Worm (Caenorhabditis elegans) whole organism, L1 larva: ENCODE results near the gene nova-1.
"Not testable (repeated sequence)": the region's sequence is repeated elsewhere in the genome, so short reads cannot be mapped to it uniquely, and the experiment has no call there.

Experiments used
- Y116A8C.19 ChIP-seq: sonication (generic microtip); optimal IDR thresholded peaks from 2 replicates; lab custom pipeline; 2016; ENCODE audit warnings: missing compliant biosample characterization, missing genetic modification characterization, borderline replicate concordance
- ceh-63 ChIP-seq: fragments of 200-800 bp; sonication (Bioruptor generic); optimal IDR thresholded peaks from 2 replicates; lab custom pipeline; 2018; ENCODE audit warnings: mild to moderate bottlenecking, missing genetic modification characterization, missing compliant biosample characterization
- ceh-8 ChIP-seq: fragments of 200-800 bp; sonication (Bioruptor generic); optimal IDR thresholded peaks from 2 replicates; lab custom pipeline; 2018; ENCODE audit warnings: mild to moderate bottlenecking, missing genetic modification characterization, moderate library complexity, missing compliant biosample characterization
- dpl-1 ChIP-seq, 3 experiments: fragments of 150-350 bp in 2 of 3; sonication (generic microtip) in 1 of 3; optimal IDR thresholded peaks; 2 replicates each; lab custom pipeline; 2014 to 2017; ENCODE audit warnings: missing biosample characterization in 3 of 3, missing genetic modification characterization in 3 of 3, missing genetic modification reagents in 3 of 3
- efl-1 ChIP-seq, 4 experiments: fragments of 150-350 bp; optimal IDR thresholded peaks in 3 of 4; peaks in 1 of 4; 1 replicate in 1 of 4; 2 replicates in 3 of 4; lab custom pipeline; 2014; ENCODE audit warnings: missing biosample characterization in 2 of 4, missing genetic modification characterization in 2 of 4, missing genetic modification reagents in 2 of 4
- efl-3 ChIP-seq: fragments of 200-800 bp; sonication (Bioruptor generic); optimal IDR thresholded peaks from 2 replicates; lab custom pipeline; 2018; ENCODE audit warnings: mild to moderate bottlenecking, missing genetic modification characterization, missing compliant biosample characterization
- egl-13 ChIP-seq: sonication (generic microtip); optimal IDR thresholded peaks from 2 replicates; lab custom pipeline; 2016; ENCODE audit warnings: missing genotype, missing genetic modification reagents, missing genetic modification characterization, missing compliant biosample characterization
- egl-27 ChIP-seq, 2 experiments: fragments of 150-350 bp in 1 of 2; sonication (generic microtip); optimal IDR thresholded peaks; 3 replicates each; lab custom pipeline; 2017 to 2018; ENCODE audit warnings: missing biosample characterization in 2 of 2, missing genetic modification characterization in 2 of 2, missing genetic modification reagents in 2 of 2
- ets-5 ChIP-seq: fragments of 200-800 bp; sonication (Bioruptor generic); IDR thresholded peaks from 2 replicates; pipeline ENCODE4 v1.3.6; 2022; ENCODE audit warnings: missing genetic modification characterization, missing compliant biosample characterization
- fkh-4 ChIP-seq: sonication (generic microtip); optimal IDR thresholded peaks from 2 replicates; lab custom pipeline; 2016; ENCODE audit warnings: missing compliant biosample characterization, missing genetic modification characterization, borderline replicate concordance
- fos-1 ChIP-seq: fragments of 150-350 bp; optimal IDR thresholded peaks from 2 replicates; lab custom pipeline; 2014; ENCODE audit warnings: missing biosample characterization, missing genetic modification characterization
- hlh-4 ChIP-seq: sonication (generic microtip); optimal IDR thresholded peaks from 2 replicates; lab custom pipeline; 2016; ENCODE audit warnings: mild to moderate bottlenecking, missing genetic modification characterization, missing compliant biosample characterization
- hpl-2 ChIP-seq: fragments of 150-350 bp; optimal IDR thresholded peaks from 2 replicates; lab custom pipeline; 2014; ENCODE audit warnings: missing biosample characterization, missing genetic modification reagents, missing genetic modification characterization
- irx-1 ChIP-seq: sonication (generic microtip); optimal IDR thresholded peaks from 2 replicates; lab custom pipeline; 2016; ENCODE audit warnings: missing genetic modification characterization, missing compliant biosample characterization
- lin-15B ChIP-seq: fragments of 150-350 bp; sonication (generic microtip); optimal IDR thresholded peaks from 3 replicates; lab custom pipeline; 2014; ENCODE audit warnings: missing biosample characterization, missing genetic modification characterization
- lin-35 ChIP-seq, 2 experiments: fragments of 150-350 bp; optimal IDR thresholded peaks; 2 replicates each; lab custom pipeline; 2014; ENCODE audit warnings: missing biosample characterization in 2 of 2, missing genetic modification characterization in 2 of 2, missing genetic modification reagents in 2 of 2
- lin-39 ChIP-seq: fragments of 150-350 bp; optimal IDR thresholded peaks from 2 replicates; lab custom pipeline; 2014; ENCODE audit warnings: missing biosample characterization, missing genetic modification reagents, missing genetic modification characterization
- mab-9 ChIP-seq: fragments of 200-800 bp; sonication (Bioruptor generic); IDR thresholded peaks from 2 replicates; pipeline ENCODE4 v1.3.6; 2022; ENCODE audit warnings: missing genetic modification reagents, missing genetic modification characterization, missing compliant biosample characterization
- nhr-28 ChIP-seq: fragments of 150-350 bp; optimal IDR thresholded peaks from 2 replicates; lab custom pipeline; 2014; ENCODE audit warnings: missing biosample characterization, missing genetic modification characterization
- nhr-77 ChIP-seq: fragments of 150-350 bp; optimal IDR thresholded peaks from 2 replicates; lab custom pipeline; 2014; ENCODE audit warnings: missing biosample characterization, missing genetic modification characterization
- pax-3 ChIP-seq: fragments of 200-800 bp; sonication (Bioruptor generic); optimal IDR thresholded peaks from 2 replicates; lab custom pipeline; 2018; ENCODE audit warnings: mild to moderate bottlenecking, missing genetic modification characterization, moderate library complexity, missing compliant biosample characterization
- skn-1 ChIP-seq: fragments of 150-350 bp; optimal IDR thresholded peaks from 2 replicates; lab custom pipeline; 2014; ENCODE audit warnings: missing biosample characterization, missing genetic modification characterization
- snpc-4 ChIP-seq: fragments of 150-350 bp; optimal IDR thresholded peaks from 2 replicates; lab custom pipeline; 2014; ENCODE audit warnings: missing biosample characterization, missing genetic modification characterization
- sup-37 ChIP-seq: fragments of 200-800 bp; sonication (Bioruptor generic); optimal IDR thresholded peaks from 2 replicates; lab custom pipeline; 2018; ENCODE audit warnings: mild to moderate bottlenecking, missing genetic modification characterization, missing compliant biosample characterization
- unc-30 ChIP-seq: sonication (generic microtip); optimal IDR thresholded peaks from 2 replicates; lab custom pipeline; 2017; ENCODE audit warnings: missing biosample characterization, missing genetic modification characterization
- unc-62 ChIP-seq: fragments of 150-350 bp; optimal IDR thresholded peaks from 2 replicates; lab custom pipeline; 2014; ENCODE audit warnings: missing biosample characterization, missing genetic modification reagents, missing genetic modification characterization
- unc-86 ChIP-seq: sonication (generic microtip); optimal IDR thresholded peaks from 2 replicates; lab custom pipeline; 2016; ENCODE audit warnings: missing genetic modification characterization, missing compliant biosample characterization
- xbp-1 ChIP-seq: sonication (generic microtip); optimal IDR thresholded peaks from 2 replicates; lab custom pipeline; 2016; ENCODE audit warnings: missing genetic modification characterization, missing compliant biosample characterization
- zip-4 ChIP-seq: fragments of 200-800 bp; sonication (Bioruptor generic); optimal IDR thresholded peaks from 2 replicates; lab custom pipeline; 2018; ENCODE audit warnings: mild to moderate bottlenecking, missing genetic modification characterization, moderate library complexity, missing compliant biosample characterization
- ztf-11 ChIP-seq, 2 experiments: sonication (generic microtip); optimal IDR thresholded peaks; 2 replicates each; lab custom pipeline; 2016 to 2017; ENCODE audit warnings: missing genetic modification characterization in 2 of 2, missing biosample characterization in 1 of 2, missing compliant biosample characterization in 1 of 2
- ztf-4 ChIP-seq: fragments of 150-350 bp; optimal IDR thresholded peaks from 2 replicates; lab custom pipeline; 2014; ENCODE audit warnings: missing biosample characterization, missing genetic modification characterization

nova-1 gene

DNA sequence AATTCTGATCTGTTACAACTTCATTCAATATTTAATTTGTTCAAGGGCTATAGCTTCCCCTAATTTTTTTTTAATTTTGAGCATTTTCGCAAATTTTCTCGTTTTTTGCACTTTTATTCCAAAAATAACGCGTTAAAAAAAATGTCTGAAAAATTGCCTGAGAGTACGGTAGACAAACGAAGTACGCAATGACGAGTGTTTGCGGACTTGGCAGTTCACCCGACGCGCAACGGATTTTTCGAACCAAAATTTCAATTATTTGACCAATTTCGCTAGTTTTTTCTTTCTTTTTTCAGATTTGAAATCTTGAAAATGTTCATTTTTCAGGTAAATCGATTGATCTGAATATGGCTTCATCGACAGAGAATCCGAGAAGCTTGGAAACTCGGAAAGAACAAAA, 45.4 kb upstream of the nova-1 start, which contains the start of gene fbxa-211:
Gene fbxa-211, plus strand, starts transcription at position 328 of the 400 bp plus-strand sequence.
- no peak for TF ChIP-seq zip-4 (GFP tag; lab: Kevin White, UChicago)
- no peak for TF ChIP-seq irx-1
- TF ChIP-seq snpc-4: no peak
- TF ChIP-seq efl-3 (GFP tag; lab: Kevin White, UChicago): no peak
- TF ChIP-seq fkh-4: no peak
- TF ChIP-seq ceh-8 (GFP tag; lab: Kevin White, UChicago): no peak
- no peak for TF ChIP-seq unc-86 (tag; lab: Kevin White, UChicago)

DNA sequence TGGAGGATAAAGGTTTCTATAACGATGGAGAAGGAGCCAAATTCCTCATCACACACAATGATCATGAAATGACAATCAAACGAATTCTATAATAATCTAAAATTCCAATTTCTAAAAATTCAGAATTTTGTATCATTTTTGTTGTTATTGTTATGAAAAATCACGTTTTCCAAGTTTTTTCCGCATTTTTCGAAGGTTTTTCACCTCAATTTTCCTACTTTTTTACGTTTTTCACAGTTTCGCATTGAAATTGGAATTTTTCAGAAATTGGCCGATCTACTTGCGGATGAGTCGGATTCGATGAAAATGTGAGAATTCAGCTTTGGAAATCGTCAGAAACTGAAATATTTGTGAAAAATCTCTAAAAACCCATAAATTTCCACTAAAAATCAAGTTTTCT, 43.3 kb upstream of the nova-1 start, which contains the start of gene fbxa-210:
Gene fbxa-210, plus strand, starts transcription at position 301 of the 400 bp plus-strand sequence.
- no peak for TF ChIP-seq nhr-77
- no peak for TF ChIP-seq unc-62 (GFP tag; lab: Kevin White, UChicago)
- no peak for TF ChIP-seq ztf-4 (tag; lab: Kevin White, UChicago)
- TF ChIP-seq nhr-28: no peak
- TF ChIP-seq skn-1: no peak
- no peak for TF ChIP-seq mab-9 (GFP tag; lab: Robert Waterston, UW)
- TF ChIP-seq pax-3 (tag; lab: Kevin White, UChicago): no peak
- TF ChIP-seq fos-1 (tag; lab: Kevin White, UChicago): no peak
- no peak for TF ChIP-seq efl-1 (optimal IDR thresholded peaks at IDR 0.05; lab: Kevin White, UChicago)
- no peak for TF ChIP-seq efl-1 (GFP tag; optimal IDR thresholded peaks at IDR 0.05 in 1 of 2; lab: Kevin White, UChicago)
- TF ChIP-seq sup-37 (GFP tag; lab: Kevin White, UChicago): no peak
- TF ChIP-seq lin-15B (tag; lab: Kevin White, UChicago): no peak
- TF ChIP-seq fkh-4: no peak
- TF ChIP-seq xbp-1 (tag; lab: Kevin White, UChicago): no peak
- no peak for TF ChIP-seq ceh-63 (GFP tag; lab: Kevin White, UChicago)
- no peak for TF ChIP-seq lin-39 (tag; lab: Kevin White, UChicago)
- TF ChIP-seq, all 84 proteins: peak for 0

DNA sequence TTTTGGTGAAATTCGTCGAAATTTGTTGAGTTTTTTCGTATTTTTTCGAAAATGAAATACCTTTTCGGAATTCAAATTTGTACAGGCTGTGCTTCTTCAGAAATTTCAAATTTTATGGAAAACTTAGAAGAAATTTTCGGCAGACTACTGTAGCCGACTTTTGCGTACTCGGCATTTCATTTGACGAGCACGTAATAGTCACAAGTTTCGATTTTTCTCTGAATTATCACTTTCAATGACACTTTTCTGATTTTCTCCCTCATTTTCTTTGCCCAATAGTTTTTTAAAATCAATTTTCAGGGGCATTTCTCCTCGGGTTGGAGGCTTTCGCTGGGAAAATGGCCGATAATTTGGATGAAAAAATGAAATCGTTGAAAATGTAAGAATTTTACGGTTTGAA, 41.9 kb upstream of the nova-1 start, which contains the start of gene fbxa-107:
Gene fbxa-107, plus strand, starts transcription at position 301 of the 400 bp plus-strand sequence.
- TF ChIP-seq unc-30 (tag; lab: Kevin White, UChicago) (no peak), hpl-2 (GFP tag; lab: Kevin White, UChicago) (no peak), ztf-11 (tag; optimal IDR thresholded peaks at IDR 0.05; lab: Kevin White, UChicago) (no peak), lin-35 (GFP tag; optimal IDR thresholded peaks at IDR 0.05; lab: Kevin White, UChicago) (no peak), hlh-4 (tag; lab: Kevin White, UChicago) (no peak)

DNA sequence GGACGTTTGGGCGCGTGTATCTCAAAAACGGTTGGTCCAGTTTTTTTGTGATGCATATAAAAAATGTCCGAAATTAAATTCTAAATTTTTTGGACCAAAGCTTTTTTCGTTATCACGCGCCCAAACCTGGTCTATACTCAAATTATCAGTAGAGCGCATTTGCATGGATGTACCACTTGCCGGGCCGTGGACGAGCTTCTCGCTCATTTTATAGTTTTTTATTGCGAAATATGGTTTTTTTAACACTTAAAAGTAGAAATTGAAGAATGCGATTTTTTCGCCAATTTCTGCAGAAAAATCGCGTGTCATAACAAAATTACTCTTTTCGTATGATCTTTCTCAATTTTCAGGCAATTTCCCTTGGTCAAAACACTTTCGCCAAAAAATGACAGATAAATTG, 33.3 kb upstream of the nova-1 start:
- peak in 1 of 3 experiments; percentile 9 for TF ChIP-seq dpl-1 (GFP tag; optimal IDR thresholded peaks at IDR 0.05; lab: Kevin White, UChicago)
- TF ChIP-seq efl-1 (optimal IDR thresholded peaks at IDR 0.05; lab: Kevin White, UChicago): not testable (repeated sequence)
- peak in 1 of 2 experiments; percentile 35 for TF ChIP-seq efl-1 (GFP tag; optimal IDR thresholded peaks at IDR 0.05 in 1 of 2; lab: Kevin White, UChicago)

DNA sequence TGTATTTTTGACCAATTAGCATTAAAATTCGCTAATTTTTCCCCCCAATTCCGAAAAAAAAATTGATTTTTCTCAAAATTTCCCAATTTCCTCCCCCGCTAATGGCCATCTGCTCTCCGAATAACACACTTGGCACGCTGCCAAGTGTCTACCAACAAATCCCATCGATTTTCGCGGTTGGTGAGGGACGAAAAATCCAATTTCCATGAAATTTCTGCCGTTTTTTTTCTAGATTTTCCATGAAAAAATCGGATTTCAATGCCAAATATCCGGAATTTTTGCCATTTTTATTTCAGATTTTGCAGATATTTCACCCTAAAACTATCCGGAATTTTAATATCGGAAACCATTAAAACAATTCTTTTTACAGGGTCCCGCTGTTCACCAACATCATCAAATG, 27.7 kb upstream of the nova-1 start:
- TF ChIP-seq xbp-1 (tag; lab: Kevin White, UChicago): no peak
- TF ChIP-seq efl-3 (GFP tag; lab: Kevin White, UChicago): no peak
- TF ChIP-seq unc-30 (tag; lab: Kevin White, UChicago): no peak
- TF ChIP-seq pax-3 (tag; lab: Kevin White, UChicago): no peak
- no peak for TF ChIP-seq egl-13
- TF ChIP-seq egl-27 (tag; optimal IDR thresholded peaks at IDR 0.05; lab: Kevin White, UChicago): no peak
- TF ChIP-seq ets-5: no peak

DNA sequence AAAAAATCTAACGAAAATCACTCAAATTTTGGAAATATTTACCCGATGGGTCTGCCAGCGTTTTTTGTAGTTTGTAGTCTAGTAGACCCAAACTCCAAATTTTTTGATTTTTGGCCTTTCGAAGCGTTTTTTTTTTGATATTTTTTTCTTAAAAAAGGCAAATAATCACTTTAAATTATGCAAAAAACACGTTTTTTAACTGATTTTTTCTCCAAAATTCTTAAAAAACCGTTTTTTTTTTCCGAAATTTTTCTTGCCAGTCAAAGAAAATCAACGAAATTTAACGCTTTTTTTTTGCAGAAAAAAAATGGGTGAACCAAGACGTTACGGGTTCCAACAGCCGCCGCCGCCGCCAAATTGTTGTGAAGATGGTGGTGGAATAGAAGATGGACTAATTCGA, 26.2 kb upstream of the nova-1 start, which contains the start of gene Y37H2A.1:
Gene Y37H2A.1, plus strand, starts transcription at position 301 of the 400 bp plus-strand sequence.
- TF ChIP-seq xbp-1 (tag; lab: Kevin White, UChicago): no peak
- no peak for TF ChIP-seq efl-1 (optimal IDR thresholded peaks at IDR 0.05; lab: Kevin White, UChicago)
- TF ChIP-seq efl-1 (GFP tag; optimal IDR thresholded peaks at IDR 0.05 in 1 of 2; lab: Kevin White, UChicago): peak in 1 of 2 experiments; percentile 65
- no peak for TF ChIP-seq Y116A8C.19 (tag; lab: Kevin White, UChicago)
